Worm (Caenorhabditis elegans) whole organism, early embryonic: ENCODE results near the gene C07G2.5.

ENCODE experiments used
- B0310.2 ChIP-seq: sonication (generic microtip); optimal IDR thresholded peaks from 2 replicates; lab custom pipeline; 2016; ENCODE audit warnings: mild to moderate bottlenecking, missing genetic modification characterization, missing compliant biosample characterization
- F13C5.2 ChIP-seq: sonication (generic microtip); optimal IDR thresholded peaks from 2 replicates; lab custom pipeline; 2017; ENCODE audit warnings: mild to moderate bottlenecking, missing genetic modification characterization, inconsistent platforms, missing compliant biosample characterization
- aly-1 ChIP-seq: sonication (generic microtip); optimal IDR thresholded peaks from 2 replicates; lab custom pipeline; 2016; ENCODE audit warnings: missing genetic modification characterization, missing compliant biosample characterization
- ama-1 ChIP-seq: fragments of 150-350 bp; optimal IDR thresholded peaks from 2 replicates; lab custom pipeline; 2014
- ceh-13 ChIP-seq: fragments of 200-800 bp; sonication (Bioruptor generic); optimal IDR thresholded peaks from 2 replicates; lab custom pipeline; 2018; ENCODE audit warnings: mild to moderate bottlenecking, missing genetic modification characterization, missing compliant biosample characterization
- ceh-36 ChIP-seq: sonication (generic microtip); optimal IDR thresholded peaks from 2 replicates; lab custom pipeline; 2016; ENCODE audit warnings: missing genetic modification characterization, inconsistent platforms, missing compliant biosample characterization
- ets-7 ChIP-seq: sonication (generic microtip); optimal IDR thresholded peaks from 2 replicates; lab custom pipeline; 2016; ENCODE audit warnings: missing genotype, missing genetic modification characterization, missing compliant biosample characterization
- flt-1 ChIP-seq: fragments of 200-800 bp; sonication (Bioruptor generic); IDR thresholded peaks from 2 replicates; pipeline ENCODE4 v1.3.6; 2022; ENCODE audit warnings: missing genetic modification characterization, missing compliant biosample characterization
- hmbx-1 ChIP-seq: sonication (generic microtip); optimal IDR thresholded peaks from 2 replicates; lab custom pipeline; 2016; ENCODE audit warnings: mild to moderate bottlenecking, missing genetic modification characterization, missing compliant biosample characterization
- pes-1 ChIP-seq: fragments of 200-800 bp; sonication (Bioruptor generic); IDR thresholded peaks from 2 replicates; pipeline ENCODE4 v1.3.6; 2022; ENCODE audit warnings: missing genetic modification reagents, missing genetic modification characterization, missing compliant biosample characterization
- scrt-1 ChIP-seq: fragments of 200-800 bp; sonication (Bioruptor generic); IDR thresholded peaks from 2 replicates; pipeline ENCODE4 v1.3.6; 2022; ENCODE audit warnings: missing genetic modification characterization, missing compliant biosample characterization
- sea-1 ChIP-seq: fragments of 200-800 bp; sonication (Bioruptor generic); conservative IDR thresholded peaks from 2 replicates; pipeline ENCODE4 v1.3.6; 2022; ENCODE audit warnings: missing genetic modification characterization, missing compliant biosample characterization
- tbx-37 ChIP-seq: fragments of 200-800 bp; sonication (Bioruptor generic); conservative IDR thresholded peaks from 2 replicates; pipeline ENCODE4 v1.3.6; 2022; ENCODE audit warnings: missing genetic modification reagents, missing genetic modification characterization, missing compliant biosample characterization
- tra-4 ChIP-seq: sonication (generic microtip); optimal IDR thresholded peaks from 2 replicates; lab custom pipeline; 2017; ENCODE audit warnings: missing genetic modification characterization, missing compliant biosample characterization

DNA sequence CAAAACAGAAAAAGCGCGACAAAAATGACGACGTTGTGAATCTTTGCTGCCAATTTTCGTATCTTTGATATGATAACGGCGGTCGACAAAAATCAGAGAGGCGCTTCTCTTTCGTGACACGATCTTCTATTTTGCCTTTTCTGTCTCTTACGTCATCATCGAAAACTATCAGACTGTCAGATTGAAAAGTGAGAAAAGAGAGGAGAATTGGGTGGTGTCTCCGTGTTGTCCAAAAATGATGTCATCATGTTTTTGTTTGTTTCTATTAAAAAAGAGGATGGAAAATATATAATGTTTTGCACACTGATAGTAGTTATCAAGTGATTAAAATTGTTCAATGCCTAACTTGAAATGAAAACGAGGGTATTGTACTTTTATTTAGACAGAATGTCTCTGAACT, 2.8 kb downstream of the C07G2.5 start:
- TF ChIP-seq hmbx-1 (tag; lab: Kevin White, UChicago) (no peak), pes-1 (GFP tag; lab: Robert Waterston, UW) (no peak), ceh-13 (GFP tag; lab: Kevin White, UChicago) (no peak), ama-1 (lab: Kevin White, UChicago) (no peak), flt-1 (GFP tag; lab: Robert Waterston, UW) (no peak), sea-1 (GFP tag; lab: Robert Waterston, UW) (no peak), B0310.2 (tag; lab: Kevin White, UChicago) (no peak), ets-7 (tag; lab: Kevin White, UChicago) (no peak), tbx-37 (no peak), F13C5.2 (tag; lab: Kevin White, UChicago) (no peak), tra-4 (no peak), aly-1 (tag; lab: Kevin White, UChicago) (no peak), scrt-1 (GFP tag; lab: Robert Waterston, UW) (no peak), ceh-36 (tag; lab: Kevin White, UChicago) (no peak)
